Worm (Caenorhabditis elegans) whole organism, L1 larva: ENCODE data around the gene F25E2.2.

Source experiments
- lir-3 ChIP-seq: sonication (generic microtip); optimal IDR thresholded peaks from 2 replicates; lab custom pipeline; 2016; ENCODE audit warnings: mild to moderate bottlenecking, missing genetic modification characterization, moderate library complexity, missing compliant biosample characterization; ENCODE audit not compliant: poor library complexity
- lsy-2 ChIP-seq, 2 experiments: fragments of 150-350 bp; optimal IDR thresholded peaks; 2 replicates each; lab custom pipeline; 2014; ENCODE audit warnings: missing biosample characterization in 2 of 2, missing genetic modification characterization in 2 of 2
- snpc-4 ChIP-seq: fragments of 150-350 bp; optimal IDR thresholded peaks from 2 replicates; lab custom pipeline; 2014; ENCODE audit warnings: missing biosample characterization, missing genetic modification characterization
- tbx-2 ChIP-seq: sonication (generic microtip); optimal IDR thresholded peaks from 2 replicates; lab custom pipeline; 2016; ENCODE audit warnings: missing genetic modification characterization, missing compliant biosample characterization

- no peak for TF ChIP-seq lsy-2 (tag; optimal IDR thresholded peaks at IDR 0.05; lab: Kevin White, UChicago)
- TF ChIP-seq tbx-2 = no peak
- no peak for TF ChIP-seq lir-3
- TF ChIP-seq snpc-4 = no peak
Observed at ce11 chrX:770537-770936, 40.1 kb downstream of the F25E2.2 start, which contains the start of gene T04G9.7.
